Worm (Caenorhabditis elegans) whole organism, young adult: Measurements from ENCODE around the gene R03H10.1.

ENCODE experiments used
- F22D6.2 ChIP-seq: sonication (generic microtip); optimal IDR thresholded peaks from 2 replicates; lab custom pipeline; 2016; ENCODE audit warnings: mild to moderate bottlenecking, missing genetic modification characterization, missing compliant biosample characterization
- F23B12.7 ChIP-seq: sonication (generic microtip); optimal IDR thresholded peaks from 2 replicates; lab custom pipeline; 2017; ENCODE audit warnings: missing genetic modification characterization, mild to moderate bottlenecking, missing compliant biosample characterization, antibody characterized with exemption, moderate library complexity; ENCODE audit not compliant: insufficient read depth
- F49E8.2 ChIP-seq: sonication (generic microtip); optimal IDR thresholded peaks from 3 replicates; lab custom pipeline; 2017; ENCODE audit warnings: missing genetic modification characterization, mild to moderate bottlenecking, missing compliant biosample characterization, antibody characterized with exemption, moderate library complexity; ENCODE audit not compliant: insufficient read depth
- F55B11.4 ChIP-seq: sonication (generic microtip); optimal IDR thresholded peaks from 2 replicates; lab custom pipeline; 2016; ENCODE audit warnings: missing compliant biosample characterization, missing genetic modification characterization, borderline replicate concordance; ENCODE audit not compliant: insufficient read depth
- F57A8.1 ChIP-seq: fragments of 200-800 bp; sonication (Bioruptor generic); optimal IDR thresholded peaks from 2 replicates; lab custom pipeline; 2018; ENCODE audit warnings: mild to moderate bottlenecking, missing genetic modification characterization, moderate library complexity, missing compliant biosample characterization
- F57C9.4 ChIP-seq: sonication (generic microtip); optimal IDR thresholded peaks from 2 replicates; lab custom pipeline; 2017; ENCODE audit warnings: mild to moderate bottlenecking, missing genetic modification characterization, missing compliant biosample characterization
- K12H6.12 ChIP-seq: fragments of 200-800 bp; sonication (Bioruptor generic); optimal IDR thresholded peaks from 2 replicates; lab custom pipeline; 2018; ENCODE audit warnings: mild to moderate bottlenecking, missing genetic modification characterization, missing compliant biosample characterization
- T26A5.8 ChIP-seq: sonication (generic microtip); optimal IDR thresholded peaks from 2 replicates; lab custom pipeline; 2016; ENCODE audit warnings: missing genetic modification characterization, missing compliant biosample characterization
- Y53G8AR.9 ChIP-seq: fragments of 200-800 bp; sonication (Bioruptor generic); conservative IDR thresholded peaks from 2 replicates; pipeline ENCODE4 v1.3.6; 2022; ENCODE audit warnings: missing genetic modification reagents, missing genetic modification characterization, missing compliant biosample characterization
- ZK185.1 ChIP-seq: sonication (generic microtip); optimal IDR thresholded peaks from 2 replicates; lab custom pipeline; 2016; ENCODE audit warnings: mild to moderate bottlenecking, missing genetic modification characterization, missing compliant biosample characterization; ENCODE audit not compliant: poor library complexity, severe bottlenecking
- atf-7 ChIP-seq: sonication (generic microtip); optimal IDR thresholded peaks from 2 replicates; lab custom pipeline; 2017; ENCODE audit warnings: mild to moderate bottlenecking, missing genetic modification characterization, missing compliant biosample characterization
- athp-1 ChIP-seq: sonication (generic microtip); optimal IDR thresholded peaks from 2 replicates; lab custom pipeline; 2017; ENCODE audit warnings: mild to moderate bottlenecking, missing genetic modification characterization, missing compliant biosample characterization
- attf-3 ChIP-seq: fragments of 200-800 bp; sonication (Bioruptor generic); conservative IDR thresholded peaks from 2 replicates; pipeline ENCODE4 v1.3.6; 2022; ENCODE audit warnings: missing genetic modification reagents, missing genetic modification characterization, missing compliant biosample characterization
- bed-1 ChIP-seq: fragments of 200-800 bp; sonication (Bioruptor generic); IDR thresholded peaks from 2 replicates; pipeline ENCODE4 v1.3.6; 2022; ENCODE audit warnings: missing genetic modification reagents, missing genetic modification characterization, missing compliant biosample characterization
- ceh-100 ChIP-seq: fragments of 200-800 bp; sonication (Bioruptor generic); IDR thresholded peaks from 2 replicates; pipeline ENCODE4 v1.3.6; 2022; ENCODE audit warnings: missing genetic modification reagents, missing genetic modification characterization, missing compliant biosample characterization
- ceh-40 ChIP-seq: fragments of 200-800 bp; sonication (Bioruptor generic); IDR thresholded peaks from 2 replicates; pipeline ENCODE4 v1.3.6; 2022; ENCODE audit warnings: missing genetic modification characterization, missing compliant biosample characterization
- ceh-58 ChIP-seq: fragments of 200-800 bp; sonication (Bioruptor generic); IDR thresholded peaks from 2 replicates; pipeline ENCODE4 v1.3.6; 2022; ENCODE audit warnings: missing genetic modification characterization, missing compliant biosample characterization
- ekl-4 ChIP-seq: fragments of 200-800 bp; sonication (Bioruptor generic); IDR thresholded peaks from 2 replicates; pipeline ENCODE4 v1.3.6; 2022; ENCODE audit warnings: missing genetic modification reagents, missing genetic modification characterization, missing compliant biosample characterization
- ets-4 ChIP-seq: fragments of 200-800 bp; sonication (Bioruptor generic); optimal IDR thresholded peaks from 2 replicates; lab custom pipeline; 2018; ENCODE audit warnings: mild to moderate bottlenecking, missing genetic modification characterization, missing compliant biosample characterization
- fkh-3 ChIP-seq: sonication (generic microtip); optimal IDR thresholded peaks from 2 replicates; lab custom pipeline; 2016; ENCODE audit warnings: mild to moderate bottlenecking, missing genetic modification characterization, missing compliant biosample characterization
- hrde-1 ChIP-seq: sonication (generic microtip); optimal IDR thresholded peaks from 2 replicates; lab custom pipeline; 2016; ENCODE audit warnings: missing genetic modification characterization, mild to moderate bottlenecking, missing compliant biosample characterization, moderate library complexity, missing genotype, missing genetic modification reagents, borderline replicate concordance
- hsf-1 ChIP-seq: fragments of 200-800 bp; sonication (Bioruptor generic); IDR thresholded peaks from 2 replicates; pipeline ENCODE4 v1.3.6; 2022; ENCODE audit warnings: missing genetic modification reagents, missing genetic modification characterization, missing compliant biosample characterization
- lin-40 ChIP-seq: sonication (generic microtip); optimal IDR thresholded peaks from 2 replicates; lab custom pipeline; 2016; ENCODE audit warnings: missing genetic modification characterization, mild to moderate bottlenecking, missing compliant biosample characterization, missing genotype, missing genetic modification reagents
- lsy-27 ChIP-seq: sonication (generic microtip); optimal IDR thresholded peaks from 2 replicates; lab custom pipeline; 2017; ENCODE audit warnings: missing genetic modification characterization, mild to moderate bottlenecking, missing compliant biosample characterization, antibody characterized with exemption, missing genotype, borderline replicate concordance; ENCODE audit not compliant: insufficient read depth
- madf-3 ChIP-seq: fragments of 200-800 bp; sonication (Bioruptor generic); IDR thresholded peaks from 2 replicates; pipeline ENCODE4 v1.3.6; 2022; ENCODE audit warnings: missing genetic modification reagents, missing genetic modification characterization, missing compliant biosample characterization
- madf-8 ChIP-seq: fragments of 200-800 bp; sonication (Bioruptor generic); conservative IDR thresholded peaks from 2 replicates; pipeline ENCODE4 v1.3.6; 2022; ENCODE audit warnings: missing genetic modification reagents, missing genetic modification characterization, missing compliant biosample characterization
- mcd-1 ChIP-seq: fragments of 200-800 bp; sonication (Bioruptor generic); IDR thresholded peaks from 2 replicates; pipeline ENCODE4 v1.3.6; 2022; ENCODE audit warnings: missing genetic modification reagents, missing genetic modification characterization, missing compliant biosample characterization
- mes-4 ChIP-seq: sonication (generic microtip); optimal IDR thresholded peaks from 2 replicates; lab custom pipeline; 2016; ENCODE audit warnings: missing genotype, missing genetic modification characterization, missing compliant biosample characterization
- nfyb-1 ChIP-seq: fragments of 200-800 bp; sonication (Bioruptor generic); IDR thresholded peaks from 2 replicates; pipeline ENCODE4 v1.3.6; 2022; ENCODE audit warnings: missing genetic modification reagents, missing genetic modification characterization, missing compliant biosample characterization
- nhr-179 ChIP-seq: sonication (generic microtip); optimal IDR thresholded peaks from 2 replicates; lab custom pipeline; 2016; ENCODE audit warnings: mild to moderate bottlenecking, missing genetic modification characterization, missing compliant biosample characterization
- pha-4 ChIP-seq: fragments of 150-350 bp; sonication (generic microtip); optimal IDR thresholded peaks from 2 replicates; lab custom pipeline; 2014; ENCODE audit warnings: missing biosample characterization, missing genetic modification reagents, missing genetic modification characterization
- rcor-1 ChIP-seq: fragments of 200-800 bp; sonication (Bioruptor generic); IDR thresholded peaks from 2 replicates; pipeline ENCODE4 v1.3.6; 2022; ENCODE audit warnings: missing genetic modification reagents, missing genetic modification characterization, missing compliant biosample characterization
- rec-8 ChIP-seq, 2 experiments: sonication (generic microtip); optimal IDR thresholded peaks; 2 replicates each; lab custom pipeline; 2016; ENCODE audit warnings: mild to moderate bottlenecking in 2 of 2, missing genetic modification characterization in 2 of 2, missing genetic modification reagents in 2 of 2, missing genotype in 2 of 2, missing biosample characterization in 1 of 2, missing compliant biosample characterization in 1 of 2, moderate library complexity in 1 of 2
- repo-1 ChIP-seq: sonication (generic microtip); optimal IDR thresholded peaks from 2 replicates; lab custom pipeline; 2017; ENCODE audit warnings: mild to moderate bottlenecking, missing genetic modification characterization, missing compliant biosample characterization
- sdz-38 ChIP-seq: sonication (generic microtip); optimal IDR thresholded peaks from 2 replicates; lab custom pipeline; 2016; ENCODE audit warnings: missing genotype, missing genetic modification characterization, missing compliant biosample characterization
- sea-2 ChIP-seq: fragments of 200-800 bp; sonication (Bioruptor generic); IDR thresholded peaks from 2 replicates; pipeline ENCODE4 v1.3.6; 2022; ENCODE audit warnings: missing genetic modification characterization, missing compliant biosample characterization
- snpc-1.1 ChIP-seq: sonication (generic microtip); optimal IDR thresholded peaks from 2 replicates; lab custom pipeline; 2017; ENCODE audit warnings: missing genetic modification characterization, mild to moderate bottlenecking, missing compliant biosample characterization, antibody characterized with exemption, moderate library complexity, missing genotype, missing genetic modification reagents; ENCODE audit not compliant: insufficient read depth
- snpc-4 ChIP-seq, 5 experiments: fragments of 150-350 bp in 1 of 5; sonication (generic microtip) in 4 of 5; optimal IDR thresholded peaks; 2 replicates each; lab custom pipeline; 2014 to 2018; ENCODE audit warnings: missing genetic modification characterization in 5 of 5, missing biosample characterization in 3 of 5, antibody characterized with exemption in 2 of 5, mild to moderate bottlenecking in 2 of 5, missing compliant biosample characterization in 2 of 5, missing genotype in 2 of 5, moderate library complexity in 2 of 5, missing genetic modification reagents in 1 of 5
- sptf-2 ChIP-seq: fragments of 200-800 bp; sonication (Bioruptor generic); optimal IDR thresholded peaks from 2 replicates; lab custom pipeline; 2018; ENCODE audit warnings: mild to moderate bottlenecking, missing genetic modification characterization, missing compliant biosample characterization
- tlf-1 ChIP-seq: fragments of 200-800 bp; sonication (Bioruptor generic); optimal IDR thresholded peaks from 2 replicates; lab custom pipeline; 2018; ENCODE audit warnings: mild to moderate bottlenecking, missing genetic modification characterization, missing compliant biosample characterization
- xnd-1 ChIP-seq: sonication (generic microtip); optimal IDR thresholded peaks from 2 replicates; lab custom pipeline; 2016; ENCODE audit warnings: missing genotype, missing genetic modification reagents, missing genetic modification characterization, missing compliant biosample characterization
- zfh-2 ChIP-seq: fragments of 200-800 bp; sonication (Bioruptor generic); conservative IDR thresholded peaks from 2 replicates; pipeline ENCODE4 v1.3.6; 2022; ENCODE audit warnings: missing genetic modification reagents, missing genetic modification characterization, missing compliant biosample characterization
- ztf-18 ChIP-seq: sonication (generic microtip); optimal IDR thresholded peaks from 2 replicates; lab custom pipeline; 2016; ENCODE audit warnings: missing genotype, mild to moderate bottlenecking, missing genetic modification characterization, missing compliant biosample characterization
- ztf-28 ChIP-seq: fragments of 200-800 bp; sonication (Bioruptor generic); IDR thresholded peaks from 2 replicates; pipeline ENCODE4 v1.3.6; 2022; ENCODE audit warnings: missing genetic modification reagents, missing genetic modification characterization, missing compliant biosample characterization

The R03H10.1 gene

ce11 chrII:4226598-4227096 is 46.6 kb downstream of the R03H10.1 start, which contains the start of gene C16A11.4 (continued):
- TF ChIP-seq zfh-2 (no peak), madf-8 (GFP tag; lab: Robert Waterston, UW) (peak; percentile 55), attf-3 (GFP tag; lab: Robert Waterston, UW) (no peak), xnd-1 (tag; lab: Kevin White, UChicago) (peak; percentile 87)

ce11 chrII:4228112-4228770 is 48.2 kb downstream of the R03H10.1 start:
- TF ChIP-seq bed-1 (no peak), rec-8 (tag; optimal IDR thresholded peaks at IDR 0.05; lab: Kevin White, UChicago) (no peak), F22D6.2 (tag; lab: Kevin White, UChicago) (no peak), sdz-38 (tag; lab: Kevin White, UChicago) (no peak), K12H6.12 (tag; lab: Kevin White, UChicago) (no peak), ztf-18 (tag; lab: Kevin White, UChicago) (no peak), lin-40 (tag; lab: Kevin White, UChicago) (no peak), nfyb-1 (GFP tag; lab: Robert Waterston, UW) (0 out of 2 replicates have a peak, but pooled peaks have one; percentile 35), lsy-27 (no peak), ZK185.1 (tag; lab: Kevin White, UChicago) (no peak), F23B12.7 (no peak), rcor-1 (GFP tag; lab: Robert Waterston, UW) (no peak; the same call in 1 of the 2 replicates), nhr-179 (tag; lab: Kevin White, UChicago) (no peak), ceh-100 (GFP tag; lab: Robert Waterston, UW) (no peak), pha-4 (tag; lab: Kevin White, UChicago) (no peak), T26A5.8 (tag; lab: Kevin White, UChicago) (no peak), ekl-4 (GFP tag; lab: Robert Waterston, UW) (no peak; the same call in 1 of the 2 replicates), madf-8 (GFP tag; lab: Robert Waterston, UW) (no peak), fkh-3 (tag; lab: Kevin White, UChicago) (peak; percentile 53), F55B11.4 (no peak), sea-2 (GFP tag; lab: Robert Waterston, UW) (no peak), snpc-1.1 (no peak), snpc-4 (GFP tag; optimal IDR thresholded peaks at IDR 0.05; lab: Kevin White, UChicago) (no peak), snpc-4 (tag; optimal IDR thresholded peaks at IDR 0.05; lab: Kevin White, UChicago) (no peak), mes-4 (tag; lab: Kevin White, UChicago) (no peak), ceh-58 (no peak), Y53G8AR.9 (no peak), sptf-2 (GFP tag; lab: Kevin White, UChicago) (no peak), ztf-28 (GFP tag; lab: Robert Waterston, UW) (no peak), mcd-1 (GFP tag; lab: Robert Waterston, UW) (peak; percentile 38; the same call in 1 of the 2 replicates), repo-1 (tag; lab: Kevin White, UChicago) (no peak), ceh-40 (GFP tag; lab: Robert Waterston, UW) (no peak), tlf-1 (GFP tag; lab: Kevin White, UChicago) (no peak), hrde-1 (tag; lab: Kevin White, UChicago) (no peak), F57C9.4 (tag; lab: Kevin White, UChicago) (no peak), athp-1 (tag; lab: Kevin White, UChicago) (no peak), F49E8.2 (tag; lab: Kevin White, UChicago) (peak; percentile 69), ets-4 (GFP tag; lab: Kevin White, UChicago) (no peak), madf-3 (GFP tag; lab: Robert Waterston, UW) (no peak), hsf-1 (peak; percentile 49; the same call in 1 of the 2 replicates), atf-7 (tag; lab: Kevin White, UChicago) (no peak), F57A8.1 (no peak)
